Fruit fly (Drosophila melanogaster) whole organism, embryonic: ENCODE data around the gene CG15914.

Experiments
- Bgb ChIP-seq: fragments of 200-800 bp; sonication (Bioruptor generic); IDR thresholded peaks from 2 replicates; pipeline ENCODE4 v1.3.6; 2022; ENCODE audit warnings: missing biosample characterization, missing genetic modification characterization; ENCODE audit not compliant: partially characterized antibody
- CG10267 ChIP-seq: fragments of 200-800 bp; sonication (Bioruptor generic); optimal IDR thresholded peaks from 2 replicates; lab custom pipeline; 2018; ENCODE audit warnings: missing biosample characterization, mild to moderate bottlenecking, missing genetic modification characterization, moderate library complexity
- CG14014 ChIP-seq: fragments of 200-800 bp; sonication (Bioruptor generic); IDR thresholded peaks from 2 replicates; pipeline ENCODE4 v1.3.6; 2022; ENCODE audit warnings: missing biosample characterization, missing genetic modification characterization
- CG15269 ChIP-seq: fragments of 200-800 bp; sonication (Bioruptor generic); optimal IDR thresholded peaks from 2 replicates; lab custom pipeline; 2018; ENCODE audit warnings: missing biosample characterization, mild to moderate bottlenecking, missing genetic modification characterization, moderate library complexity
- CG1603 ChIP-seq: fragments of 200-800 bp; sonication (Bioruptor generic); optimal IDR thresholded peaks from 2 replicates; lab custom pipeline; 2019; ENCODE audit warnings: missing biosample characterization, mild to moderate bottlenecking, missing genetic modification characterization, moderate library complexity
- CG17361 ChIP-seq: fragments of 200-800 bp; sonication (Bioruptor generic); IDR thresholded peaks from 3 replicates; pipeline ENCODE4 v1.3.6; 2022; ENCODE audit warnings: missing biosample characterization, missing genetic modification characterization
- CG17829 ChIP-seq: fragments of 200-800 bp; optimal IDR thresholded peaks from 2 replicates; lab custom pipeline; 2019; ENCODE audit warnings: missing biosample characterization, mild to moderate bottlenecking, missing genetic modification characterization, moderate library complexity
- CG2120 ChIP-seq: fragments of 200-800 bp; sonication (Bioruptor generic); optimal IDR thresholded peaks from 3 replicates; lab custom pipeline; 2016; ENCODE audit warnings: missing biosample characterization, missing genetic modification characterization
- CG30020 ChIP-seq: fragments of 200-800 bp; optimal IDR thresholded peaks from 2 replicates; lab custom pipeline; 2019; ENCODE audit warnings: missing biosample characterization, mild to moderate bottlenecking, missing genetic modification characterization, moderate library complexity
- CG42726 ChIP-seq: fragments of 200-800 bp; sonication (Bioruptor generic); IDR thresholded peaks from 2 replicates; pipeline ENCODE4 v1.3.6; 2022; ENCODE audit warnings: missing biosample characterization, missing genetic modification characterization; ENCODE audit not compliant: partially characterized antibody
- CG4617 ChIP-seq: fragments of 200-800 bp; sonication (Bioruptor generic); optimal IDR thresholded peaks from 3 replicates; lab custom pipeline; 2016; ENCODE audit warnings: missing biosample characterization, missing genetic modification characterization, borderline replicate concordance
- CG6683 ChIP-seq: fragments of 200-800 bp; sonication (Bioruptor generic); optimal IDR thresholded peaks from 2 replicates; lab custom pipeline; 2017; ENCODE audit warnings: missing biosample characterization, mild to moderate bottlenecking, missing genetic modification characterization, missing genetic modification reagents
- CG7556 ChIP-seq: fragments of 200-800 bp; sonication (Bioruptor generic); optimal IDR thresholded peaks from 2 replicates; lab custom pipeline; 2017; ENCODE audit warnings: missing biosample characterization, mild to moderate bottlenecking, missing genetic modification characterization
- CG8290 ChIP-seq, 3 experiments: fragments of 200-800 bp; sonication (Bioruptor generic); optimal IDR thresholded peaks; 2 replicates each; lab custom pipeline; 2016 to 2019; ENCODE audit warnings: missing biosample characterization in 3 of 3, missing genetic modification characterization in 3 of 3, mild to moderate bottlenecking in 2 of 3, moderate library complexity in 1 of 3
- CG9727 ChIP-seq: fragments of 200-800 bp; sonication (Bioruptor generic); optimal IDR thresholded peaks from 3 replicates; lab custom pipeline; 2017; ENCODE audit warnings: missing biosample characterization, mild to moderate bottlenecking, missing genetic modification characterization
- CoRest ChIP-seq: fragments of 200-800 bp; sonication (Bioruptor generic); optimal IDR thresholded peaks from 3 replicates; lab custom pipeline; 2018; ENCODE audit warnings: missing biosample characterization, mild to moderate bottlenecking, missing genetic modification characterization, moderate library complexity
- Doc3 ChIP-seq: fragments of 200-800 bp; sonication (Bioruptor generic); IDR thresholded peaks from 3 replicates; pipeline ENCODE4 v1.3.6; 2022; ENCODE audit warnings: missing biosample characterization, missing genetic modification characterization; ENCODE audit not compliant: partially characterized antibody
- Dp ChIP-seq: fragments of 200-800 bp; sonication (Bioruptor generic); optimal IDR thresholded peaks from 2 replicates; lab custom pipeline; 2018; ENCODE audit warnings: missing biosample characterization, mild to moderate bottlenecking, missing genetic modification characterization, moderate library complexity
- Ets65A ChIP-seq: fragments of 200-800 bp; sonication (Bioruptor generic); peaks from one replicate; lab custom pipeline; 2016; ENCODE audit warnings: missing biosample characterization, missing genetic modification characterization
- Ets97D ChIP-seq: fragments of 200-800 bp; sonication (Bioruptor generic); optimal IDR thresholded peaks from 3 replicates; lab custom pipeline; 2016; ENCODE audit warnings: missing biosample characterization, missing genetic modification characterization
- HHEX ChIP-seq: fragments of 200-800 bp; sonication (Bioruptor generic); optimal IDR thresholded peaks from 3 replicates; lab custom pipeline; 2017; ENCODE audit warnings: missing biosample characterization, mild to moderate bottlenecking, missing genetic modification characterization, missing genetic modification reagents
- HLH4C ChIP-seq: fragments of 200-800 bp; sonication (Bioruptor generic); IDR thresholded peaks from 3 replicates; pipeline ENCODE4 v1.3.6; 2022; ENCODE audit warnings: missing biosample characterization, missing genetic modification characterization; ENCODE audit not compliant: partially characterized antibody
- Med ChIP-seq: fragments of 200-800 bp; sonication (Bioruptor generic); peaks from one replicate; lab custom pipeline; 2016; ENCODE audit warnings: missing biosample characterization, missing genetic modification characterization, mild to moderate bottlenecking, inconsistent platforms, moderate library complexity
- Myb ChIP-seq: fragments of 200-800 bp; sonication (Bioruptor generic); optimal IDR thresholded peaks from 2 replicates; lab custom pipeline; 2016; ENCODE audit warnings: missing biosample characterization, missing genetic modification characterization
- NC2β ChIP-seq: fragments of 200-800 bp; sonication (Bioruptor generic); optimal IDR thresholded peaks from 2 replicates; lab custom pipeline; 2016; ENCODE audit warnings: missing biosample characterization, missing genetic modification characterization
- NfI ChIP-seq: fragments of 200-800 bp; sonication (Bioruptor generic); optimal IDR thresholded peaks from 3 replicates; lab custom pipeline; 2018; ENCODE audit warnings: missing biosample characterization, mild to moderate bottlenecking, missing genetic modification characterization, moderate library complexity
- Oli ChIP-seq: fragments of 200-800 bp; sonication (Bioruptor generic); optimal IDR thresholded peaks from 2 replicates; lab custom pipeline; 2018; ENCODE audit warnings: missing biosample characterization, mild to moderate bottlenecking, missing genetic modification characterization, moderate library complexity
- Opbp ChIP-seq: fragments of 200-800 bp; sonication (Bioruptor generic); IDR thresholded peaks from 3 replicates; pipeline ENCODE4 v1.3.6; 2022; ENCODE audit warnings: missing biosample characterization, missing genetic modification characterization; ENCODE audit not compliant: partially characterized antibody
- Sin3A ChIP-seq: fragments of >200 bp; optimal IDR thresholded peaks from 2 replicates; lab custom pipeline; 2018
- ab ChIP-seq: fragments of 200-800 bp; sonication (Bioruptor generic); optimal IDR thresholded peaks from 2 replicates; lab custom pipeline; 2016; ENCODE audit warnings: missing biosample characterization, missing genetic modification characterization
- bbx ChIP-seq: fragments of 200-800 bp; sonication (Bioruptor generic); IDR thresholded peaks from 2 replicates; pipeline ENCODE4 v1.3.6; 2022; ENCODE audit warnings: missing biosample characterization, missing genetic modification characterization; ENCODE audit not compliant: partially characterized antibody
- bigmax ChIP-seq: fragments of 200-800 bp; sonication (Bioruptor generic); optimal IDR thresholded peaks from 2 replicates; lab custom pipeline; 2018; ENCODE audit warnings: missing biosample characterization, mild to moderate bottlenecking, missing genetic modification characterization
- en ChIP-seq: fragments of 200-800 bp; sonication (Bioruptor generic); optimal IDR thresholded peaks from 2 replicates; lab custom pipeline; 2016; ENCODE audit warnings: missing biosample characterization, missing genetic modification characterization
- fd64A ChIP-seq: fragments of 200-800 bp; sonication (Bioruptor generic); optimal IDR thresholded peaks from 3 replicates; lab custom pipeline; 2018; ENCODE audit warnings: missing biosample characterization, mild to moderate bottlenecking, missing genetic modification characterization
- gem ChIP-seq: fragments of 200-800 bp; sonication (Bioruptor generic); optimal IDR thresholded peaks from 2 replicates; lab custom pipeline; 2019; ENCODE audit warnings: missing biosample characterization, mild to moderate bottlenecking, missing genetic modification characterization, moderate library complexity
- gfzf ChIP-seq: fragments of 200-800 bp; sonication (Bioruptor generic); optimal IDR thresholded peaks from 2 replicates; lab custom pipeline; 2016; ENCODE audit warnings: missing biosample characterization, mild to moderate bottlenecking, missing genetic modification characterization, moderate library complexity
- hb ChIP-seq: fragments of 200-800 bp; sonication (Bioruptor generic); IDR thresholded peaks from 3 replicates; pipeline ENCODE4 v1.3.6; 2022; ENCODE audit warnings: missing biosample characterization, missing genetic modification characterization; ENCODE audit not compliant: partially characterized antibody
- knrl ChIP-seq: fragments of 200-800 bp; sonication (Bioruptor generic); IDR thresholded peaks from 3 replicates; pipeline ENCODE4 v1.3.6; 2022; ENCODE audit warnings: missing biosample characterization, missing genetic modification characterization; ENCODE audit not compliant: partially characterized antibody
- mirr ChIP-seq: fragments of 200-800 bp; sonication (Bioruptor generic); optimal IDR thresholded peaks from 3 replicates; lab custom pipeline; 2018; ENCODE audit warnings: missing biosample characterization, mild to moderate bottlenecking, missing genetic modification characterization
- mld ChIP-seq: fragments of 200-800 bp; sonication (Bioruptor generic); IDR thresholded peaks from 3 replicates; pipeline ENCODE4 v1.3.6; 2022; ENCODE audit warnings: missing biosample characterization, missing genetic modification characterization; ENCODE audit not compliant: partially characterized antibody
- peb ChIP-seq: fragments of 200-800 bp; sonication (Bioruptor generic); IDR thresholded peaks from 2 replicates; pipeline ENCODE4 v1.3.6; 2022; ENCODE audit warnings: missing biosample characterization, missing genetic modification characterization
- pho ChIP-seq: fragments of 200-800 bp; sonication (Bioruptor generic); optimal IDR thresholded peaks from 2 replicates; lab custom pipeline; 2016; ENCODE audit warnings: missing biosample characterization, missing genetic modification characterization
- repo ChIP-seq: fragments of 200-800 bp; sonication (Bioruptor generic); optimal IDR thresholded peaks from 2 replicates; lab custom pipeline; 2016; ENCODE audit warnings: missing biosample characterization, missing genetic modification characterization
- sc ChIP-seq, 3 experiments: fragments of >200 bp in 2 of 3; fragments of 200-800 bp in 1 of 3; sonication (Bioruptor generic) in 1 of 3; optimal IDR thresholded peaks; 2 replicates in 2 of 3; 3 replicates in 1 of 3; lab custom pipeline; 2017; ENCODE audit warnings: mild to moderate bottlenecking in 1 of 3, missing biosample characterization in 1 of 3, missing genetic modification characterization in 1 of 3, missing genetic modification reagents in 1 of 3
- ssp ChIP-seq: fragments of 200-800 bp; sonication (Bioruptor generic); IDR thresholded peaks from 2 replicates; pipeline ENCODE4 v1.3.6; 2022; ENCODE audit warnings: missing biosample characterization, missing genetic modification characterization
- tgo ChIP-seq: fragments of 200-800 bp; sonication (Bioruptor generic); IDR thresholded peaks from 3 replicates; pipeline ENCODE4 v1.3.6; 2022; ENCODE audit warnings: missing biosample characterization, missing genetic modification characterization
- vnd ChIP-seq: fragments of 200-800 bp; sonication (Bioruptor generic); IDR thresholded peaks from 3 replicates; pipeline ENCODE4 v1.3.6; 2022; ENCODE audit warnings: missing biosample characterization, missing genetic modification characterization; ENCODE audit not compliant: partially characterized antibody

Gene CG15914

DNA sequence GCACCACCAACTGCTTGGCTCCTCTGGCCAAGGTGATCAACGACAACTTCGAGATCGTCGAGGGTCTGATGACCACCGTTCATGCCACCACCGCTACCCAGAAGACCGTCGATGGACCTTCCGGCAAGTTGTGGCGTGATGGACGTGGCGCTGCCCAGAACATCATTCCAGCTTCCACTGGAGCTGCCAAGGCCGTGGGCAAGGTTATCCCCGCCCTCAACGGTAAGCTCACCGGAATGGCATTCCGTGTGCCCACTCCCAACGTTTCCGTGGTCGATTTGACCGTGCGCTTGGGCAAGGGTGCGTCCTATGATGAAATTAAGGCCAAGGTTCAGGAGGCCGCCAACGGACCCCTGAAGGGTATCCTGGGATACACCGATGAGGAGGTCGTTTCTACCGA is 15.6 kb downstream of the CG15914 start:
- peak; percentile 62 for TF ChIP-seq Med (GFP tag; lab: Kevin White, UChicago)
- TF ChIP-seq CG14014 = no peak
- TF ChIP-seq fd64A = no peak
- no peak for TF ChIP-seq CG6683
- TF ChIP-seq Bgb (GFP tag; lab: Robert Waterston, UW) = no peak
- TF ChIP-seq Ets65A (GFP tag; lab: Kevin White, UChicago) = peak; percentile 79
- 0 out of 3 replicates have a peak, but pooled peaks have one; percentile 42 for TF ChIP-seq hb (GFP tag; lab: Robert Waterston, UW)
- TF ChIP-seq HHEX = no peak
- TF ChIP-seq Opbp = no peak
- no peak for TF ChIP-seq CG42726 (GFP tag; lab: Robert Waterston, UW)
- TF ChIP-seq, all 482 proteins: peak for 3

DNA sequence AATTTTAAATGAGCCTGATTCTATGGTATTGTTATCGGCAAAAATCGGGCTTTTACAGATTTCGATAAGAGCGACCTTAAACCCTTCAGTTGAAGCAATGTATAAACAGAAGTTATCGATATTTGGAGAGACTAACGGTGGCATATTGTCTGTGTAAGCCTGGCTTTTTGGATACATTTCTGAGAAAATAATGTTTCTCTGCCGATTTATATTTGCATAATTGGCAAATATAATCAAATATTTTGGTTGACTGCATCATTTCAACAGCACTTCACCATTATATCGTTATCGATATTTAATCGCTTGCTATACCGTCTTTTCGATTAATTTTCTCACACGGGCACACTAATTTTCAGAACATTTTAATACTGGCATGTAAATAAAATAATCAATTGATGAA is 16.6 kb downstream of the CG15914 start, which contains the start of gene CG16952:
Gene CG16952, plus strand, starts transcription at position 341 of the 400 bp plus-strand sequence.
- TF ChIP-seq CoRest (peak; percentile 53), HLH4C (GFP tag; lab: Robert Waterston, UW) (peak; percentile 96), ssp (GFP tag; lab: Robert Waterston, UW) (peak; percentile 91), CG42726 (GFP tag; lab: Robert Waterston, UW) (peak; percentile 50; the same call in 1 of the 2 replicates), gem (tag; lab: Kevin White, UChicago) (peak; percentile 9), gfzf (peak; percentile 61), CG17829 (peak; percentile 4), CG8290 (GFP tag; optimal IDR thresholded peaks at IDR 0.05; lab: Kevin White, UChicago) (peak; percentile 49), CG8290 (tag; optimal IDR thresholded peaks at IDR 0.05; lab: Kevin White, UChicago) (no peak), knrl (GFP tag; lab: Robert Waterston, UW) (peak; percentile 85; the same call in 2 of the 3 replicates), mirr (GFP tag; lab: Kevin White, UChicago) (no peak), Doc3 (peak; percentile 88), CG10267 (tag; lab: Kevin White, UChicago) (peak; percentile 47), CG4617 (peak; percentile 26), sc (optimal IDR thresholded peaks at IDR 0.05; lab: Kevin White, UChicago) (no peak), sc (GFP tag; optimal IDR thresholded peaks at IDR 0.05; lab: Kevin White, UChicago) (no peak), ab (GFP tag; lab: Kevin White, UChicago) (no peak), CG2120 (GFP tag; lab: Kevin White, UChicago) (peak; percentile 12), peb (no peak), CG15269 (tag; lab: Kevin White, UChicago) (no peak), NfI (GFP tag; lab: Kevin White, UChicago) (no peak), bigmax (GFP tag; lab: Kevin White, UChicago) (no peak), CG9727 (peak; percentile 12), en (no peak), CG7556 (no peak), Myb (peak; percentile 51), pho (GFP tag; lab: Kevin White, UChicago) (peak; percentile 27), CG1603 (tag; lab: Kevin White, UChicago) (peak; percentile 58), vnd (GFP tag; lab: Robert Waterston, UW) (peak; percentile 92), NC2β (GFP tag; lab: Kevin White, UChicago) (peak; percentile 14), Sin3A (lab: Kevin White, UChicago) (peak; percentile 23), bbx (GFP tag; lab: Robert Waterston, UW) (peak; percentile 70), CG17361 (GFP tag; lab: Robert Waterston, UW) (peak; percentile 38; the same call in 1 of the 3 replicates), mld (peak; percentile 62; the same call in 1 of the 3 replicates), Dp (GFP tag; lab: Kevin White, UChicago) (peak; percentile 56), Ets97D (GFP tag; lab: Kevin White, UChicago) (peak; percentile 51), repo (no peak), tgo (GFP tag; lab: Robert Waterston, UW) (no peak), CG30020 (tag; lab: Kevin White, UChicago) (peak; percentile 92), Oli (no peak)
